Fruit fly (Drosophila melanogaster): ENCODE data around the gene Ir75b.

- TF ChIP-seq Sin3A (optimal IDR thresholded peaks at IDR 0.05) = no peak
- no peak for TF ChIP-seq h (optimal IDR thresholded peaks at IDR 0.05)
- no peak for TF ChIP-seq psq (optimal IDR thresholded peaks at IDR 0.05)
- no peak for TF ChIP-seq Myc (optimal IDR thresholded peaks at IDR 0.05)
- no peak for TF ChIP-seq ttk (optimal IDR thresholded peaks at IDR 0.05)
Measured at dm6 chr3L:17835074-17835473, 15.1 kb upstream of the Ir75b start, which contains the start of gene CG32189.
